Fruit fly (Drosophila melanogaster) whole organism, embryonic: ENCODE data around the gene alpha-PheRS.

Experiments
- CG10209 ChIP-seq: fragments of 200-800 bp; sonication (Bioruptor generic); optimal IDR thresholded peaks from 3 replicates; lab custom pipeline; 2017; ENCODE audit warnings: missing biosample characterization, mild to moderate bottlenecking, missing genetic modification characterization, missing genetic modification reagents
- CG10431 ChIP-seq: fragments of 200-800 bp; sonication (Bioruptor generic); optimal IDR thresholded peaks from 3 replicates; lab custom pipeline; 2018; ENCODE audit warnings: missing biosample characterization, mild to moderate bottlenecking, missing genetic modification characterization
- CG11504 ChIP-seq: fragments of 200-800 bp; sonication (Bioruptor generic); optimal IDR thresholded peaks from 3 replicates; lab custom pipeline; 2019; ENCODE audit warnings: missing biosample characterization, mild to moderate bottlenecking, missing genetic modification characterization, moderate library complexity
- CG13287 ChIP-seq: fragments of 200-800 bp; sonication (Bioruptor generic); IDR thresholded peaks from 2 replicates; pipeline ENCODE4 v1.3.6; 2022; ENCODE audit warnings: missing biosample characterization, missing genetic modification characterization; ENCODE audit not compliant: partially characterized antibody
- CG13424 ChIP-seq: fragments of 200-800 bp; sonication (Bioruptor generic); optimal IDR thresholded peaks from 2 replicates; lab custom pipeline; 2019; ENCODE audit warnings: missing biosample characterization, mild to moderate bottlenecking, missing genetic modification characterization, moderate library complexity
- CG13775 ChIP-seq: fragments of 200-800 bp; sonication (Bioruptor generic); optimal IDR thresholded peaks from 3 replicates; lab custom pipeline; 2017; ENCODE audit warnings: missing biosample characterization, mild to moderate bottlenecking, missing genetic modification characterization
- CG1529 ChIP-seq: fragments of 200-800 bp; sonication (Bioruptor generic); optimal IDR thresholded peaks from 3 replicates; lab custom pipeline; 2018; ENCODE audit warnings: missing biosample characterization, missing genetic modification characterization
- CG16863 ChIP-seq: fragments of 200-800 bp; sonication (Bioruptor generic); optimal IDR thresholded peaks from 3 replicates; lab custom pipeline; 2016; ENCODE audit warnings: missing biosample characterization, missing genetic modification characterization
- CG3163 ChIP-seq: fragments of 200-800 bp; sonication (Bioruptor generic); optimal IDR thresholded peaks from 3 replicates; lab custom pipeline; 2016; ENCODE audit warnings: missing biosample characterization, missing genetic modification characterization
- CG5245 ChIP-seq: fragments of 200-800 bp; sonication (Bioruptor generic); optimal IDR thresholded peaks from 3 replicates; lab custom pipeline; 2016; ENCODE audit warnings: missing biosample characterization, missing genetic modification characterization
- CG7556 ChIP-seq: fragments of 200-800 bp; sonication (Bioruptor generic); optimal IDR thresholded peaks from 2 replicates; lab custom pipeline; 2017; ENCODE audit warnings: missing biosample characterization, mild to moderate bottlenecking, missing genetic modification characterization
- CG7745 ChIP-seq: fragments of 200-800 bp; sonication (Bioruptor generic); optimal IDR thresholded peaks from 2 replicates; lab custom pipeline; 2018; ENCODE audit warnings: missing biosample characterization, mild to moderate bottlenecking, missing genetic modification characterization, moderate library complexity
- CG9932 ChIP-seq: fragments of 200-800 bp; sonication (Bioruptor generic); IDR thresholded peaks from 2 replicates; pipeline ENCODE4 v1.3.6; 2022; ENCODE audit warnings: missing biosample characterization, missing genetic modification characterization
- CHES-1-like ChIP-seq: fragments of 200-800 bp; sonication (Bioruptor generic); optimal IDR thresholded peaks from 2 replicates; lab custom pipeline; 2016; ENCODE audit warnings: missing biosample characterization, missing genetic modification characterization
- D ChIP-seq, 2 experiments: fragments of 200-800 bp in 1 of 2; fragments of >200 bp in 1 of 2; sonication (Bioruptor generic) in 1 of 2; optimal IDR thresholded peaks; 2 replicates in 1 of 2; 3 replicates in 1 of 2; lab custom pipeline; 2017; ENCODE audit warnings: mild to moderate bottlenecking in 1 of 2, missing biosample characterization in 1 of 2, missing genetic modification characterization in 1 of 2, missing genetic modification reagents in 1 of 2
- Doc3 ChIP-seq: fragments of 200-800 bp; sonication (Bioruptor generic); IDR thresholded peaks from 3 replicates; pipeline ENCODE4 v1.3.6; 2022; ENCODE audit warnings: missing biosample characterization, missing genetic modification characterization; ENCODE audit not compliant: partially characterized antibody
- E2f1 ChIP-seq: fragments of 200-800 bp; sonication (Bioruptor generic); IDR thresholded peaks from 2 replicates; pipeline ENCODE4 v1.3.6; 2022; ENCODE audit warnings: missing biosample characterization, missing genetic modification characterization
- E2f2 ChIP-seq: fragments of 200-800 bp; sonication (Bioruptor generic); IDR thresholded peaks from 2 replicates; pipeline ENCODE4 v1.3.6; 2022; ENCODE audit warnings: missing biosample characterization, missing genetic modification characterization
- Ets97D ChIP-seq: fragments of 200-800 bp; sonication (Bioruptor generic); optimal IDR thresholded peaks from 3 replicates; lab custom pipeline; 2016; ENCODE audit warnings: missing biosample characterization, missing genetic modification characterization
- Gsc ChIP-seq: fragments of 200-800 bp; sonication (Bioruptor generic); IDR thresholded peaks from 2 replicates; pipeline ENCODE4 v1.3.6; 2022; ENCODE audit warnings: missing biosample characterization, missing genetic modification characterization
- H2.0 ChIP-seq: fragments of 200-800 bp; sonication (Bioruptor generic); IDR thresholded peaks from 2 replicates; pipeline ENCODE4 v1.3.6; 2022; ENCODE audit warnings: missing biosample characterization, missing genetic modification characterization
- HLH54F ChIP-seq: fragments of 200-800 bp; sonication (Bioruptor generic); optimal IDR thresholded peaks from 3 replicates; lab custom pipeline; 2016; ENCODE audit warnings: missing biosample characterization, missing genetic modification characterization
- HmgZ ChIP-seq: fragments of 200-800 bp; sonication (Bioruptor generic); optimal IDR thresholded peaks from 2 replicates; lab custom pipeline; 2018; ENCODE audit warnings: missing biosample characterization, mild to moderate bottlenecking, missing genetic modification characterization
- Mad ChIP-seq: fragments of 200-800 bp; sonication (Bioruptor generic); optimal IDR thresholded peaks from 2 replicates; lab custom pipeline; 2016; ENCODE audit warnings: missing biosample characterization, missing genetic modification characterization
- Opbp ChIP-seq: fragments of 200-800 bp; sonication (Bioruptor generic); IDR thresholded peaks from 3 replicates; pipeline ENCODE4 v1.3.6; 2022; ENCODE audit warnings: missing biosample characterization, missing genetic modification characterization; ENCODE audit not compliant: partially characterized antibody
- Six4 ChIP-seq: fragments of 200-800 bp; sonication (Bioruptor generic); optimal IDR thresholded peaks from 2 replicates; lab custom pipeline; 2016; ENCODE audit warnings: missing biosample characterization, missing genetic modification characterization
- Sry-β ChIP-seq: fragments of 200-800 bp; sonication (Bioruptor generic); optimal IDR thresholded peaks from 2 replicates; lab custom pipeline; 2018; ENCODE audit warnings: missing biosample characterization, mild to moderate bottlenecking, missing genetic modification characterization, moderate library complexity
- Ssrp ChIP-seq: fragments of 200-800 bp; sonication (Bioruptor generic); optimal IDR thresholded peaks from 2 replicates; lab custom pipeline; 2018; ENCODE audit warnings: missing biosample characterization, mild to moderate bottlenecking, missing genetic modification characterization, moderate library complexity
- chn ChIP-seq: fragments of 200-800 bp; sonication (Bioruptor generic); optimal IDR thresholded peaks from 2 replicates; lab custom pipeline; 2016; ENCODE audit warnings: missing biosample characterization, missing genetic modification characterization
- ewg ChIP-seq: fragments of 200-800 bp; sonication (Bioruptor generic); optimal IDR thresholded peaks from 3 replicates; lab custom pipeline; 2017; ENCODE audit warnings: mild to moderate bottlenecking, missing biosample characterization, missing genetic modification reagents, missing genetic modification characterization
- exex ChIP-seq: fragments of 200-800 bp; sonication (Bioruptor generic); optimal IDR thresholded peaks from 4 replicates; lab custom pipeline; 2018; ENCODE audit warnings: missing biosample characterization, mild to moderate bottlenecking, missing genetic modification characterization, moderate library complexity
- eyg ChIP-seq: fragments of 200-800 bp; sonication (Bioruptor generic); optimal IDR thresholded peaks from 3 replicates; lab custom pipeline; 2016; ENCODE audit warnings: missing biosample characterization, missing genetic modification characterization
- fd64A ChIP-seq: fragments of 200-800 bp; sonication (Bioruptor generic); optimal IDR thresholded peaks from 3 replicates; lab custom pipeline; 2018; ENCODE audit warnings: missing biosample characterization, mild to moderate bottlenecking, missing genetic modification characterization
- ftz-f1 ChIP-seq: fragments of 200-800 bp; sonication (Bioruptor generic); optimal IDR thresholded peaks from 2 replicates; lab custom pipeline; 2016; ENCODE audit warnings: missing biosample characterization, missing genetic modification characterization
- grn ChIP-seq: fragments of 200-800 bp; sonication (Bioruptor generic); optimal IDR thresholded peaks from 3 replicates; lab custom pipeline; 2017; ENCODE audit warnings: missing biosample characterization, missing genetic modification characterization
- inv ChIP-seq: fragments of 200-800 bp; sonication (Bioruptor generic); IDR thresholded peaks from 2 replicates; pipeline ENCODE4 v1.3.6; 2022; ENCODE audit warnings: missing biosample characterization, missing genetic modification characterization; ENCODE audit not compliant: partially characterized antibody
- repo ChIP-seq: fragments of 200-800 bp; sonication (Bioruptor generic); optimal IDR thresholded peaks from 2 replicates; lab custom pipeline; 2016; ENCODE audit warnings: missing biosample characterization, missing genetic modification characterization
- row ChIP-seq: fragments of 200-800 bp; sonication (Bioruptor generic); IDR thresholded peaks from 3 replicates; pipeline ENCODE4 v1.3.6; 2022; ENCODE audit warnings: missing biosample characterization, missing genetic modification characterization
- sc ChIP-seq, 3 experiments: fragments of >200 bp in 2 of 3; fragments of 200-800 bp in 1 of 3; sonication (Bioruptor generic) in 1 of 3; optimal IDR thresholded peaks; 2 replicates in 2 of 3; 3 replicates in 1 of 3; lab custom pipeline; 2017; ENCODE audit warnings: mild to moderate bottlenecking in 1 of 3, missing biosample characterization in 1 of 3, missing genetic modification characterization in 1 of 3, missing genetic modification reagents in 1 of 3
- sima ChIP-seq: fragments of 200-800 bp; sonication (Bioruptor generic); optimal IDR thresholded peaks from 2 replicates; lab custom pipeline; 2016; ENCODE audit warnings: missing biosample characterization, missing genetic modification characterization
- slou ChIP-seq: fragments of 200-800 bp; sonication (Bioruptor generic); optimal IDR thresholded peaks from 3 replicates; lab custom pipeline; 2016; ENCODE audit warnings: missing biosample characterization, missing genetic modification characterization
- sr ChIP-seq: fragments of 200-800 bp; sonication (Bioruptor generic); IDR thresholded peaks from 3 replicates; pipeline ENCODE4 v1.3.6; 2022; ENCODE audit warnings: missing biosample characterization, missing genetic modification characterization
- sug ChIP-seq: fragments of 200-800 bp; optimal IDR thresholded peaks from 2 replicates; lab custom pipeline; 2019; ENCODE audit warnings: missing biosample characterization, mild to moderate bottlenecking, missing genetic modification characterization, moderate library complexity
- zen2 ChIP-seq: fragments of 200-800 bp; sonication (Bioruptor generic); IDR thresholded peaks from 3 replicates; pipeline ENCODE4 v1.3.6; 2022; ENCODE audit warnings: missing biosample characterization, missing genetic modification characterization; ENCODE audit not compliant: partially characterized antibody

The alpha-PheRS gene

DNA sequence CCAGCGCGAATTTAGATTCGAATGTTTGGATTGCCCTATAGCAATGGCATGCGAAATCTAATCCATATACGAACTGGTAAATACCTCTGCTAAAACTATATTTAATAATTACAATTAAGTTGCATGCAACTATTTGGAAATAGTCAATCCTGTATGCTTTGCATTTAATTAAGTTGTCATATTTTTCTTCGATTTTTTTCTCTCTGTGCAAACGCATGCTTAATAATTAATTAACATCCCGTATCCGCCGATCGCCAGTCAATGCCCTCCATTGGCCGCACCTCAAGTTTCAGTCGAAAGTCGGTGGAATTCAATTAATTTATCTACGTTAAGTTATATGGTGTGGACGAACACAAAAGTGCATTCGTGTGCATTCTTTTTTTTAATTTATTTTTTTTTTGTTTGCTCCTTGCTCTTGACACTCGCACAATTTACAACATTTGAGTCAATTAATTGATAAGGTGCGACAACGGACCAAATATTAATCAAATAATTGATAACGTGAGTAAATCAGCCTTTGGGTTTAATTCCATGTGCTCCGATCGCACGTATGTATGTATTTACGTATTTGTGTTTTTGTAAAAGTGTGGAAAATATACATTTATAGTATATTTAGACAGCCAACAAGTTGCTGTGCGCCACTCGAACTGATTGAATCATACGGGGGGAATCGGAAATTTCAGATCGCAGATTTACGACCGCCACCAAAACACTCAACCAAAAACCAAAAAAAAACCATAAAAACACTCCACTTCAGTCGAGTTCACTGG, 38.9 kb downstream of the alpha-PheRS start (continued):
- TF ChIP-seq CG7745 (tag; lab: Kevin White, UChicago) (peak; percentile 95), grn (GFP tag; lab: Kevin White, UChicago) (peak; percentile 89), CG10431 (GFP tag; lab: Kevin White, UChicago) (peak; percentile 4), fd64A (GFP tag; lab: Kevin White, UChicago) (peak; percentile 0)
- TF ChIP-seq, all 482 proteins: peak for 30

DNA sequence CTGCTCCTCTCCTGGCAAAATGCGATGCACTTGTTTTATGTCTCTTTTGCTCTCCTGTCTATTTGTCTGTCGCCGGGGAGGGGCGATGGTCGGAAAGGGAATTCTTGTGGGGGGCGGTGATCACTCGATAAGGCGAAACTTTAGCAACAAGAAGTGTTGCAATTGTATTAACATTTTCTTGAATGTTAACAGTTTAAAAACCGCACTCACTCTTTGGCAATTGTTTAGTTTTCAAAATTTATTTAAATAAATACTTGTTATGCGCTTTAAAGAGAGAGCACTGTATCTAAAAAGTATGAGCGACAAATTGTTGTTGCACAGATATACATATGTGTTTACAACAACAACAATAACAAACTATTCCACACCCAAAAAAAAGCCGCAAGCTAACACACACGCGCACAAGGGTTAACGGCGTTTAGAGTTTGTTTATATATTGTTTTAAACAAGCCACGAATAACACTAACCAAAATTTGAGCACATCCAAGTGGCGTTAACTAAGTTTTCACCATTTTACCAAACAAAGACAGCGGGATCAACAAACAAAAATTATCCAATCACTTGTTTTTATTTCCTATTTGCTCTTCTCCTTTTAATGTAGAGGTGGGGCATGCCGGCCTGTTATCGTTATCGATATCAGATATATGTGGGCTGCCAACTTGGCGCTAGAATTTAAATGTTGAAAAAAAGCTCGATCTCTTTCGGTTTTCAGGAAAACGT, 43.8 kb downstream of the alpha-PheRS start, which contains the start of gene CG2258:
Gene CG2258 (minus strand): TSS at position 617 of the 720 bp plus-strand sequence.
- TF ChIP-seq Ets97D (GFP tag; lab: Kevin White, UChicago) (peak; percentile 47), sr (GFP tag; lab: Robert Waterston, UW) (peak; percentile 70; the same call in 1 of the 3 replicates), CG9932 (GFP tag; lab: Robert Waterston, UW) (peak; percentile 79), exex (tag; lab: Kevin White, UChicago) (peak; percentile 46), HmgZ (tag; lab: Kevin White, UChicago) (peak; percentile 73), Doc3 (GFP tag; lab: Robert Waterston, UW) (peak; percentile 37; the same call in 1 of the 3 replicates), CG11504 (tag; lab: Kevin White, UChicago) (peak; percentile 77), slou (GFP tag; lab: Kevin White, UChicago) (peak; percentile 52), E2f1 (GFP tag; lab: Robert Waterston, UW) (peak; percentile 84), CG7556 (peak; percentile 76), sc (optimal IDR thresholded peaks at IDR 0.05; lab: Kevin White, UChicago) (no peak), sc (GFP tag; optimal IDR thresholded peaks at IDR 0.05; lab: Kevin White, UChicago) (peak; percentile 71), CG1529 (GFP tag; lab: Kevin White, UChicago) (peak; percentile 82), eyg (GFP tag; lab: Kevin White, UChicago) (peak; percentile 71), row (GFP tag; lab: Robert Waterston, UW) (peak; percentile 93), E2f2 (peak; percentile 85), sug (tag; lab: Kevin White, UChicago) (peak; percentile 67), Opbp (GFP tag; lab: Robert Waterston, UW) (no peak), CG16863 (GFP tag; lab: Kevin White, UChicago) (peak; percentile 73), ftz-f1 (GFP tag; lab: Kevin White, UChicago) (no peak), D (optimal IDR thresholded peaks at IDR 0.05; lab: Kevin White, UChicago) (no peak), D (GFP tag; optimal IDR thresholded peaks at IDR 0.05; lab: Kevin White, UChicago) (peak; percentile 86), CG13287 (GFP tag; lab: Robert Waterston, UW) (peak; percentile 40; the same call in 1 of the 2 replicates), chn (GFP tag; lab: Kevin White, UChicago) (peak; percentile 77), zen2 (GFP tag; lab: Robert Waterston, UW) (0 out of 3 replicates have a peak, but pooled peaks have one; percentile 15), CG10209 (GFP tag; lab: Kevin White, UChicago) (peak; percentile 78), Ssrp (tag; lab: Kevin White, UChicago) (peak; percentile 20), CG3163 (GFP tag; lab: Kevin White, UChicago) (peak; percentile 10), inv (GFP tag; lab: Robert Waterston, UW) (no peak), CG5245 (GFP tag; lab: Kevin White, UChicago) (peak; percentile 76), Sry-β (GFP tag; lab: Kevin White, UChicago) (peak; percentile 10), CG13424 (tag; lab: Kevin White, UChicago) (peak; percentile 91), ewg (GFP tag; lab: Kevin White, UChicago) (peak; percentile 74), Mad (GFP tag; lab: Kevin White, UChicago) (peak; percentile 49), repo (GFP tag; lab: Kevin White, UChicago) (peak; percentile 62), CHES-1-like (GFP tag; lab: Kevin White, UChicago) (peak; percentile 71), Six4 (peak; percentile 73), H2.0 (GFP tag; lab: Robert Waterston, UW) (peak; percentile 78), CG13775 (GFP tag; lab: Kevin White, UChicago) (peak; percentile 53), HLH54F (GFP tag; lab: Kevin White, UChicago) (peak; percentile 60), Gsc (GFP tag; lab: Robert Waterston, UW) (peak; percentile 61), sima (GFP tag; lab: Kevin White, UChicago) (no peak)
